Fruit fly (Drosophila melanogaster) Kc167 (cell line): ENCODE measurements around the gene Inx2.

ENCODE experiments used
- Myc ChIP-seq: fragments of >200 bp; optimal IDR thresholded peaks from 2 replicates; lab custom pipeline; 2017; ENCODE audit warnings: missing external identifiers
- Sin3A ChIP-seq: fragments of >200 bp; optimal IDR thresholded peaks from 2 replicates; lab custom pipeline; 2018; ENCODE audit warnings: missing external identifiers
- h ChIP-seq: fragments of >200 bp; optimal IDR thresholded peaks from 3 replicates; lab custom pipeline; 2018; ENCODE audit warnings: missing external identifiers
- insv ChIP-seq: fragments of >200 bp; optimal IDR thresholded peaks from 3 replicates; lab custom pipeline; 2018; ENCODE audit warnings: missing external identifiers
- psq ChIP-seq: fragments of >200 bp; optimal IDR thresholded peaks from 2 replicates; lab custom pipeline; 2017; ENCODE audit warnings: missing external identifiers
- ttk ChIP-seq: sonication (Bioruptor generic); optimal IDR thresholded peaks from 2 replicates; lab custom pipeline; 2017; ENCODE audit warnings: missing external identifiers

DNA sequence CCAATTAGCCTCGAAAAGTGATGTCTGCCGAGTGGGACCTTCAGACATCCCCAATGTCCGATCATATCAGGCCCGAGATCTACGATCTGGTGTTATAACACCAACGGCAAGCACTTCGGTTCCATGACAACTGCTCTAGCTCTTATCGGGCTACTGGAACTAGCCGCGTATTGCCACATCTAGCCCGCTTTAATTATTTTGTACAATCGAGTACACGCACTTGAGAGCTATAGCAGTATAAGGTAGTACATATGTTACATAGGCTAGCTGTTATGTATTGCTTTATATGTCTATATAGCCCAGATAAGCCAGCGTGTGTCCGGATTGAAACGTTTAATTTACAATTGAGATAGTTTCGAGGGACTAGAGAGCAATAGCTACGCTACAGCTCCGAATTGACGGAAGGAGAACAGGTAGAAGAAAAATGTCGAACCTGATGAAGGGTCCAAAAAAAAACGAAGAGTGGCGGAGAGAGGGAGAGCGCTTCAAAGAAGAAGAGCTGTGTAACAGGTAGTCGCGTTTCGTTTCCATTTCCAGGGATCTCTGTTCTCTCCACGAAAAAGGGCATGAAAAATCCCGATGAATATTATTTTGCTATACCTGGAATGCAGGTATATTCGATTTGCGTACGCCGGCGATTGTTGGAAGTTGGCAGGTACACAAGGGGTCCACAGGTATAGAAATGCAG lies 1.4 kb upstream of the Inx2 start:
- TF ChIP-seq psq (lab: Kevin White, UChicago) (no peak), Sin3A (lab: Kevin White, UChicago) (no peak), h (lab: Kevin White, UChicago) (no peak), insv (lab: Kevin White, UChicago) (no peak), Myc (lab: Kevin White, UChicago) (no peak), ttk (lab: Kevin White, UChicago) (no peak)
